Worm (Caenorhabditis elegans): ENCODE results near the gene F08G12.1.

Gene F08G12.1

DNA sequence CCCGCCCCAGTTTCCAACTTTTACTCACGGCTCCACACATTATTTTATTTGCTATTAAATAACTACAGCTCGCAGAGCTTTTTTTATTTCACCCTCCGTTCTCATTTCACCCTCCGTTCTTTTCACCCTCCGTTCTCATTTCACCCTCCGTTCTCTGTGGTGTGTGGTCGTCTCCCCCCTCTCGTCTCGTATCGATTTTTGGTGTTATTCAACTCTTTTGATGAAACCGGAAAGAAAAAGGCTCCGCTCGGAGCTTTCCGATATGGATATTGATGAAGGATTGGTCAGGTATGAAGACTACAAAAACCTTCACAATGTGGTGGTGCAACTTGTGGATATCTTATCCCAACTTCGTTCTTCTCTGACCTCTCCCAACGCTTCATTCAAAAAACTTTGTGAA, 15.1 kb downstream of the F08G12.1 start:
- TF ChIP-seq egl-27 (tag; optimal IDR thresholded peaks at IDR 0.05) (no peak), nhr-47 (tag; optimal IDR thresholded peaks at IDR 0.05) (no peak), lin-15B (tag; optimal IDR thresholded peaks at IDR 0.05) (no peak), ztf-4 (tag; optimal IDR thresholded peaks at IDR 0.05) (no peak), irx-1 (tag; optimal IDR thresholded peaks at IDR 0.05) (no peak), nhr-19 (GFP tag; conservative IDR thresholded peaks at IDR 0.05) (no peak)

ce11 chrX:11289925-11290324, 15.7 kb downstream of the F08G12.1 start:
- TF ChIP-seq nhr-12 (tag; optimal IDR thresholded peaks at IDR 0.05) (no peak), elt-2 (tag; optimal IDR thresholded peaks at IDR 0.05) (peak; percentile 53)

DNA sequence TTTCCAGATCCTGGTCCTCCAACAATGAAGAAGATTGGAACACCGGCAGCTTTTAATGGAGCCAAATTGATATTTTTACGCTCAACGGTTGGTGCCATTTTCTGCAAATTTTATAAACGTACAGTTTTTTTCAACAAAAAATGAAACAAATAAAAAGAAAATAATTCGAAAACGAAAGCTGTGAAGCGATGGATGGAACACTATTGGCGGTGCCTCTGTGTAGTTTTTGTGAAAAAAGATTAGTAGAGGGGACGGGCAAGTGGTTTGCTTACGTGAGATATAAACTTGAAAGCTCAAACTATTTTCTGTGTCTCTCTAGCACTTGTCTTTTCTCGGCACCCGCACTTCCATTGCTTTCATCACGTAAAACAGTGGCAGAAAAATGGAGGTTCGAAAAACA, 18.1 kb downstream of the F08G12.1 start, which contains the start of gene F38B2.4:
TSS of gene F38B2.4 (minus strand) at position 101 of the 400 bp plus-strand sequence.
- TF ChIP-seq pag-3 (tag; optimal IDR thresholded peaks at IDR 0.05; ENCODE audit: borderline replicate concordance, insufficient read depth) (peak; percentile 37), lin-13 (GFP tag; optimal IDR thresholded peaks at IDR 0.05) (no peak), rnt-1 (tag; optimal IDR thresholded peaks at IDR 0.05) (peak; percentile 17), ztf-4 (tag; optimal IDR thresholded peaks at IDR 0.05) (no peak), lin-14 (GFP tag; optimal IDR thresholded peaks at IDR 0.05) (peak; percentile 62), nhr-85 (tag) (peak; percentile 24), pqm-1 (tag; optimal IDR thresholded peaks at IDR 0.05) (no peak)

ce11 chrX:11286246-11286645, 19.4 kb downstream of the F08G12.1 start, which contains the start of gene F38B2.3:
Gene F38B2.3, minus strand, starts transcription at chrX:11286346.
- TF ChIP-seq ceh-63 (GFP tag; optimal IDR thresholded peaks at IDR 0.05) (no peak), aly-2 (tag; optimal IDR thresholded peaks at IDR 0.05) (no peak), nhr-47 (tag; optimal IDR thresholded peaks at IDR 0.05) (no peak), blmp-1 (tag; optimal IDR thresholded peaks at IDR 0.05) (no peak), nhr-90 (tag; optimal IDR thresholded peaks at IDR 0.05; ENCODE audit: poor library complexity) (no peak), aha-1 (tag; optimal IDR thresholded peaks at IDR 0.05) (no peak), unc-130 (tag; optimal IDR thresholded peaks at IDR 0.05) (no peak), hlh-4 (tag; optimal IDR thresholded peaks at IDR 0.05) (no peak), nhr-19 (GFP tag; conservative IDR thresholded peaks at IDR 0.05) (no peak), lsy-2 (tag; optimal IDR thresholded peaks at IDR 0.05) (no peak), mdl-1 (tag; optimal IDR thresholded peaks at IDR 0.05) (no peak), pax-3 (tag; optimal IDR thresholded peaks at IDR 0.05) (no peak)

DNA sequence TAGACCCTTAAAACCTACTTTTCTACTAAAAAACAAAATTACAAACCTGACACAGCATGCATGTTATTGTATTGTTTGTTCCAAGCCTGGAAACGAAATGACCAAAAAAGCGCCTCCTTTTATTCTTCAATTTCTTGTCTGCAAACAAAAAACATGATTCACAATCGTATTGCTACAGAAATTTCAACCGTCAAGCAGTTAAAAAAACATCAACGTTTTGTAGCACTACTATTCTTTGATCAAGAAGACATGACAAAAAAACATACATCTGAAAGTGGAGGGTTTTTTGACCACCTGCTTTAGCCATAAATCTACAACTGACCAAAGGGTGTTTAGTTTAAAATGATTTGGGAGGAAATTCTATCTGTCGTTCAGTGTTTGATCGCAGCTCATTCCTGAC, 24.5 kb downstream of the F08G12.1 start, which contains the start of gene F38B2.6:
TSS of gene F38B2.6 (minus strand) at position 101 of the 400 bp plus-strand sequence.
- TF ChIP-seq hlh-17 (GFP tag; optimal IDR thresholded peaks at IDR 0.05; ENCODE audit: borderline replicate concordance) (no peak), mef-2 (tag; optimal IDR thresholded peaks at IDR 0.05) (no peak), ets-5 (GFP tag; IDR thresholded peaks at IDR 0.05) (no peak), fos-1 (tag; optimal IDR thresholded peaks at IDR 0.05) (no peak), lin-39 (tag; optimal IDR thresholded peaks at IDR 0.05) (no peak), nhr-237 (tag; optimal IDR thresholded peaks at IDR 0.05) (no peak), nhr-11 (tag; optimal IDR thresholded peaks at IDR 0.05) (no peak), ceh-90 (tag; optimal IDR thresholded peaks at IDR 0.05) (no peak)

ce11 chrX:11279276-11279675, 26.4 kb downstream of the F08G12.1 start, which contains the start of gene F38B2.2:
Gene F38B2.2, minus strand, starts transcription at chrX:11279376.
- no peak for TF ChIP-seq C34B4.2 (tag; optimal IDR thresholded peaks at IDR 0.05)
- TF ChIP-seq ceh-8 (GFP tag; optimal IDR thresholded peaks at IDR 0.05), result peak; percentile 47

Data from whole organism, L1 larva.